Fruit fly (Drosophila melanogaster): Measurements from ENCODE around the gene HIPP1.

DNA sequence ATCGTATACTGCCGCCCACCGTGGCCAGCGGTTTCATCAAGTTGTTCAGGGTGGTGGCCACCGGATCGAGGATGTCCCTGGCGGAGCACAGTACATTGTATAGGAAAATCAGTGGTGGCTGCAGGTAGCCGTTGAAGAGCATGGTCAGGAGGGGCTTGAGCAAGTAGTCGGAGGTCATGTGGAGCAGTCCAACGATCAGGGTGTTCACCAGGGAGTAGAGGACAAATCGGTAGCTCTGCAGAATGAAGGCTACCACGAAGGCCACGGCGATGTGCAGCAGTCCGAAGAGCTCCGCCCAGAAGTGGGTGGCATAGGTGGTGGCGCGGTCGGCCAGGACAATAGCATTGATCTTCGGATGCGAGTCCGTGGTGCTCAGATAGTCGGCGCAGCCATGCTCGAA lies 12.1 kb upstream of the HIPP1 start:
- no peak for TF ChIP-seq brk (GFP tag; optimal IDR thresholded peaks at IDR 0.05)
- TF ChIP-seq Vsx2 (GFP tag; optimal IDR thresholded peaks at IDR 0.05; ENCODE audit: partially characterized antibody) = no peak
- TF ChIP-seq jim (GFP tag; optimal IDR thresholded peaks at IDR 0.05) = no peak
- TF ChIP-seq Hr78 (GFP tag; optimal IDR thresholded peaks at IDR 0.05) = no peak
- TF ChIP-seq psq (GFP tag; optimal IDR thresholded peaks at IDR 0.05) = no peak
- TF ChIP-seq CG32264 (GFP tag; optimal IDR thresholded peaks at IDR 0.05) = no peak
